Worm (Caenorhabditis elegans): ENCODE results near the gene F01F1.3.
A peak's percentile ranks its signal among the peaks of the same experiment; 100 is the strongest.

F01F1.3 gene

ce11 chrIII:5871760-5872159 is at the start of gene F01F1.3, which contains the start of gene F01F1.11:
F01F1.3 (plus strand) TSS chrIII:5871938.
F01F1.11 (minus strand) TSS chrIII:5871877.
- TF ChIP-seq ztf-23 (GFP tag; IDR thresholded peaks at IDR 0.05) (0 out of 2 replicates have a peak, but pooled peaks have one; percentile 43), klf-2 (GFP tag; conservative IDR thresholded peaks at IDR 0.05) (no peak), med-1 (GFP tag; optimal IDR thresholded peaks at IDR 0.05; ENCODE audit: insufficient read depth) (no peak), tab-1 (GFP tag; IDR thresholded peaks at IDR 0.05) (no peak), T22C8.4 (GFP tag; IDR thresholded peaks at IDR 0.05) (no peak; the same call in 1 of the 2 replicates), cog-1 (tag; optimal IDR thresholded peaks at IDR 0.05) (peak; percentile 13), ztf-29 (GFP tag; IDR thresholded peaks at IDR 0.05) (no peak), flt-1 (GFP tag; IDR thresholded peaks at IDR 0.05) (no peak), ref-1 (GFP tag; conservative IDR thresholded peaks at IDR 0.05) (no peak)

ce11 chrIII:5822816-5823215 is 48.9 kb upstream of the F01F1.3 start:
- TF ChIP-seq ztf-29 (GFP tag; IDR thresholded peaks at IDR 0.05), result no peak
- TF ChIP-seq med-1 (GFP tag; optimal IDR thresholded peaks at IDR 0.05; ENCODE audit: insufficient read depth), result no peak

ce11 chrIII:5823617-5824016 is 48.1 kb upstream of the F01F1.3 start, which contains the start of gene R12B2.8:
R12B2.8 (plus strand) TSS chrIII:5823917.
- TF ChIP-seq cog-1 (tag; optimal IDR thresholded peaks at IDR 0.05), result no peak
- TF ChIP-seq klf-2 (GFP tag; conservative IDR thresholded peaks at IDR 0.05), result no peak
- no peak for TF ChIP-seq ztf-23 (GFP tag; IDR thresholded peaks at IDR 0.05)
- TF ChIP-seq ref-1 (GFP tag; conservative IDR thresholded peaks at IDR 0.05), result no peak
- no peak for TF ChIP-seq ztf-29 (GFP tag; IDR thresholded peaks at IDR 0.05)
- no peak for TF ChIP-seq tab-1 (GFP tag; IDR thresholded peaks at IDR 0.05)
- no peak for TF ChIP-seq med-1 (GFP tag; optimal IDR thresholded peaks at IDR 0.05; ENCODE audit: insufficient read depth)
- no peak for TF ChIP-seq T22C8.4 (GFP tag; IDR thresholded peaks at IDR 0.05)
- no peak for TF ChIP-seq flt-1 (GFP tag; IDR thresholded peaks at IDR 0.05)

ce11 chrIII:5824450-5824972 is 47.2 kb upstream of the F01F1.3 start:
- TF ChIP-seq tab-1 (GFP tag; IDR thresholded peaks at IDR 0.05), result no peak
- TF ChIP-seq med-1 (GFP tag; optimal IDR thresholded peaks at IDR 0.05; ENCODE audit: insufficient read depth), result no peak
- no peak for TF ChIP-seq flt-1 (GFP tag; IDR thresholded peaks at IDR 0.05)
- TF ChIP-seq ztf-23 (GFP tag; IDR thresholded peaks at IDR 0.05), result no peak
- no peak for TF ChIP-seq T22C8.4 (GFP tag; IDR thresholded peaks at IDR 0.05)
- TF ChIP-seq ztf-29 (GFP tag; IDR thresholded peaks at IDR 0.05), result no peak
- TF ChIP-seq ref-1 (GFP tag; conservative IDR thresholded peaks at IDR 0.05), result no peak
- TF ChIP-seq cog-1 (tag; optimal IDR thresholded peaks at IDR 0.05), result no peak
- TF ChIP-seq klf-2 (GFP tag; conservative IDR thresholded peaks at IDR 0.05), result no peak

- TF ChIP-seq cog-1 (tag; optimal IDR thresholded peaks at IDR 0.05) (no peak), tab-1 (GFP tag; IDR thresholded peaks at IDR 0.05) (no peak), flt-1 (GFP tag; IDR thresholded peaks at IDR 0.05) (no peak), klf-2 (GFP tag; conservative IDR thresholded peaks at IDR 0.05) (no peak), ztf-23 (GFP tag; IDR thresholded peaks at IDR 0.05) (no peak), ref-1 (GFP tag; conservative IDR thresholded peaks at IDR 0.05) (no peak), ztf-29 (GFP tag; IDR thresholded peaks at IDR 0.05) (no peak), T22C8.4 (GFP tag; IDR thresholded peaks at IDR 0.05) (no peak), med-1 (GFP tag; optimal IDR thresholded peaks at IDR 0.05; ENCODE audit: insufficient read depth) (no peak)
Measured at ce11 chrIII:5826895-5827437, 44.8 kb upstream of the F01F1.3 start.

- TF ChIP-seq flt-1 (GFP tag; IDR thresholded peaks at IDR 0.05), result no peak
- no peak for TF ChIP-seq klf-2 (GFP tag; conservative IDR thresholded peaks at IDR 0.05)
- no peak for TF ChIP-seq cog-1 (tag; optimal IDR thresholded peaks at IDR 0.05)
- no peak for TF ChIP-seq tab-1 (GFP tag; IDR thresholded peaks at IDR 0.05)
Measured at ce11 chrIII:5828065-5828464, 43.7 kb upstream of the F01F1.3 start.

- TF ChIP-seq ztf-23 (GFP tag; IDR thresholded peaks at IDR 0.05), result no peak
Measured at ce11 chrIII:5832442-5832841, 39.3 kb upstream of the F01F1.3 start.

- TF ChIP-seq klf-2 (GFP tag; conservative IDR thresholded peaks at IDR 0.05) (no peak), ztf-23 (GFP tag; IDR thresholded peaks at IDR 0.05) (no peak), ztf-29 (GFP tag; IDR thresholded peaks at IDR 0.05) (no peak), flt-1 (GFP tag; IDR thresholded peaks at IDR 0.05) (no peak), ref-1 (GFP tag; conservative IDR thresholded peaks at IDR 0.05) (no peak), tab-1 (GFP tag; IDR thresholded peaks at IDR 0.05) (no peak), med-1 (GFP tag; optimal IDR thresholded peaks at IDR 0.05; ENCODE audit: insufficient read depth) (no peak), T22C8.4 (GFP tag; IDR thresholded peaks at IDR 0.05) (no peak), cog-1 (tag; optimal IDR thresholded peaks at IDR 0.05) (no peak)
Measured at ce11 chrIII:5833376-5833775, 38.4 kb upstream of the F01F1.3 start, which contains the start of the genes R12B2.13 and mdt-15. R12B2.13 (minus strand) TSS chrIII:5833476. mdt-15 (minus strand) TSS chrIII:5833751.

ce11 chrIII:5834053-5834452 is 37.7 kb upstream of the F01F1.3 start, which contains the start of gene R12B2.6:
R12B2.6 (minus strand) TSS chrIII:5834153.
- TF ChIP-seq ztf-23 (GFP tag; IDR thresholded peaks at IDR 0.05) (no peak), flt-1 (GFP tag; IDR thresholded peaks at IDR 0.05) (no peak), med-1 (GFP tag; optimal IDR thresholded peaks at IDR 0.05; ENCODE audit: insufficient read depth) (no peak), cog-1 (tag; optimal IDR thresholded peaks at IDR 0.05) (no peak), ref-1 (GFP tag; conservative IDR thresholded peaks at IDR 0.05) (no peak), ztf-29 (GFP tag; IDR thresholded peaks at IDR 0.05) (no peak), T22C8.4 (GFP tag; IDR thresholded peaks at IDR 0.05) (no peak), tab-1 (GFP tag; IDR thresholded peaks at IDR 0.05) (no peak), klf-2 (GFP tag; conservative IDR thresholded peaks at IDR 0.05) (no peak)

- TF ChIP-seq med-1 (GFP tag; optimal IDR thresholded peaks at IDR 0.05; ENCODE audit: insufficient read depth), result no peak
- TF ChIP-seq tab-1 (GFP tag; IDR thresholded peaks at IDR 0.05), result no peak
- TF ChIP-seq T22C8.4 (GFP tag; IDR thresholded peaks at IDR 0.05), result no peak
Measured at ce11 chrIII:5834663-5835062, 37.1 kb upstream of the F01F1.3 start.

All from whole organism, midembryonic.